Worm (Caenorhabditis elegans): ENCODE results near the gene C49F5.5.

C49F5.5 gene

ce11 chrX:11962050-11962788, 23.8 kb upstream of the C49F5.5 start (continued):
- TF ChIP-seq nhr-179 (tag; optimal IDR thresholded peaks at IDR 0.05) (no peak), let-607 (tag; optimal IDR thresholded peaks at IDR 0.05) (peak in 1 of 2 experiments; percentile 1), mel-28 (tag; optimal IDR thresholded peaks at IDR 0.05; ENCODE audit: borderline replicate concordance) (no peak), ceh-79 (tag; optimal IDR thresholded peaks at IDR 0.05) (no peak), ztf-6 (GFP tag; IDR thresholded peaks at IDR 0.05) (no peak), hmg-20 (GFP tag; IDR thresholded peaks at IDR 0.05) (no peak), snpc-3.4 (tag; optimal IDR thresholded peaks at IDR 0.05) (no peak), lin-40 (tag; optimal IDR thresholded peaks at IDR 0.05) (peak; percentile 8), chd-7 (tag; optimal IDR thresholded peaks at IDR 0.05) (peak; percentile 22), atf-7 (tag; optimal IDR thresholded peaks at IDR 0.05) (peak; percentile 40)

DNA sequence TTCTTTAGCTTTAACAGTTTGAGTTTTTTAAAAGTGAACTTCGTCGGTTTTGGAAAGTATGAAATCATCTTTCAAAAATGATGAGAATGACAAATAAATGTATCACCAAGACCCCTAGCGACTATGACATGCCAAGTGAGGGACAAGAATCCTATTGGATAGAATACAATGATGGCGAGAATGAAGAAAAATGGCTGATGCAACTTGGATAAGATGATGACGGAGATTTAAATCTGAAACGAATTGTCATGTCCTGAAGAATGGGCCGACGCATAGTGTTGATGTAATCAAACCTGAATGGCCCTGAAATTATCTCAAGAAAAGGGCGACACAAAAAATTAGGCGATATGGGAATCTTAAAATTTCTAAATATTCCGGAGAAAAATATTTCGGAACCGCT, 22.3 kb upstream of the C49F5.5 start:
- TF ChIP-seq tlf-1 (GFP tag; optimal IDR thresholded peaks at IDR 0.05) (no peak), nhr-90 (tag; optimal IDR thresholded peaks at IDR 0.05) (no peak)

- TF ChIP-seq unc-130 (GFP tag; optimal IDR thresholded peaks at IDR 0.05) (no peak), snpc-1.1 (tag; optimal IDR thresholded peaks at IDR 0.05; ENCODE audit: insufficient read depth) (no peak), B0035.1 (tag; optimal IDR thresholded peaks at IDR 0.05) (no peak), mel-28 (tag; optimal IDR thresholded peaks at IDR 0.05; ENCODE audit: borderline replicate concordance) (no peak), ceh-40 (GFP tag; IDR thresholded peaks at IDR 0.05) (no peak), ztf-26 (tag; optimal IDR thresholded peaks at IDR 0.05) (peak; percentile 4), dpff-1 (tag; optimal IDR thresholded peaks at IDR 0.05) (no peak), snpc-1.3 (tag; optimal IDR thresholded peaks at IDR 0.05; ENCODE audit: insufficient read depth) (no peak), sptf-2 (GFP tag; optimal IDR thresholded peaks at IDR 0.05) (no peak), ztf-28 (GFP tag; IDR thresholded peaks at IDR 0.05) (no peak), bed-1 (GFP tag; IDR thresholded peaks at IDR 0.05) (no peak), Y95B8A.8 (GFP tag; IDR thresholded peaks at IDR 0.05) (no peak), F33H1.4 (GFP tag; IDR thresholded peaks at IDR 0.05) (no peak), lin-40 (tag; optimal IDR thresholded peaks at IDR 0.05) (peak; percentile 7), xnd-1 (tag; optimal IDR thresholded peaks at IDR 0.05) (no peak), madf-8 (GFP tag; conservative IDR thresholded peaks at IDR 0.05) (no peak), ztf-6 (GFP tag; IDR thresholded peaks at IDR 0.05) (no peak), mes-4 (tag; optimal IDR thresholded peaks at IDR 0.05) (no peak), ets-4 (GFP tag; optimal IDR thresholded peaks at IDR 0.05) (no peak), hmg-1.2 (GFP tag; IDR thresholded peaks at IDR 0.05) (no peak), F23B12.7 (tag; optimal IDR thresholded peaks at IDR 0.05; ENCODE audit: insufficient read depth) (no peak), nhr-80 (tag; optimal IDR thresholded peaks at IDR 0.05) (peak; percentile 81), hlh-26 (GFP tag; conservative IDR thresholded peaks at IDR 0.05) (no peak), rec-8 (tag; optimal IDR thresholded peaks at IDR 0.05) (no peak), ekl-4 (GFP tag; IDR thresholded peaks at IDR 0.05) (no peak), ztf-3 (GFP tag; optimal IDR thresholded peaks at IDR 0.05) (no peak), lin-54 (GFP tag; optimal IDR thresholded peaks at IDR 0.05) (no peak)
Observed at ce11 chrX:11964555-11964954, 21.4 kb upstream of the C49F5.5 start.
